Fruit fly (Drosophila melanogaster) whole organism, embryonic: ENCODE data around the gene lectin-37Da.

Experiments
- Aef1 ChIP-seq: fragments of 200-800 bp; sonication (Bioruptor generic); IDR thresholded peaks from 3 replicates; pipeline ENCODE4 v1.3.6; 2022; ENCODE audit warnings: missing biosample characterization, missing genetic modification characterization
- CG31441 ChIP-seq: fragments of 200-800 bp; sonication (Bioruptor generic); IDR thresholded peaks from 2 replicates; pipeline ENCODE4 v1.3.6; 2022; ENCODE audit warnings: missing biosample characterization, missing genetic modification characterization
- CG6765 ChIP-seq: fragments of 200-800 bp; sonication (Bioruptor generic); optimal IDR thresholded peaks from 3 replicates; lab custom pipeline; 2017; ENCODE audit warnings: missing biosample characterization, mild to moderate bottlenecking, missing genetic modification characterization
- CG7271 ChIP-seq: fragments of 200-800 bp; sonication (Bioruptor generic); optimal IDR thresholded peaks from 2 replicates; lab custom pipeline; 2018; ENCODE audit warnings: missing biosample characterization, mild to moderate bottlenecking, missing genetic modification characterization, moderate library complexity
- CG7372 ChIP-seq: fragments of 200-800 bp; sonication (Bioruptor generic); IDR thresholded peaks from 2 replicates; pipeline ENCODE4 v1.3.6; 2022; ENCODE audit warnings: missing biosample characterization, missing genetic modification characterization
- CG9437 ChIP-seq: fragments of 200-800 bp; sonication (Bioruptor generic); optimal IDR thresholded peaks from 2 replicates; lab custom pipeline; 2018; ENCODE audit warnings: missing biosample characterization, mild to moderate bottlenecking, missing genetic modification characterization
- Hr3 ChIP-seq: fragments of 200-800 bp; sonication (Bioruptor generic); optimal IDR thresholded peaks from 3 replicates; lab custom pipeline; 2016; ENCODE audit warnings: missing biosample characterization, missing genetic modification characterization
- Nf-YB ChIP-seq: fragments of 200-800 bp; sonication (Bioruptor generic); optimal IDR thresholded peaks from 3 replicates; lab custom pipeline; 2019; ENCODE audit warnings: missing biosample characterization, mild to moderate bottlenecking, missing genetic modification characterization, moderate library complexity
- bigmax ChIP-seq: fragments of 200-800 bp; sonication (Bioruptor generic); optimal IDR thresholded peaks from 2 replicates; lab custom pipeline; 2018; ENCODE audit warnings: missing biosample characterization, mild to moderate bottlenecking, missing genetic modification characterization
- cad ChIP-seq: fragments of >200 bp; optimal IDR thresholded peaks from 2 replicates; lab custom pipeline; 2017; ENCODE audit warnings: missing biosample characterization, missing genetic modification characterization
- da ChIP-seq: fragments of 200-800 bp; sonication (Bioruptor generic); optimal IDR thresholded peaks from 2 replicates; lab custom pipeline; 2016; ENCODE audit warnings: missing biosample characterization, missing genetic modification characterization
- dysf ChIP-seq: fragments of 200-800 bp; sonication (Bioruptor generic); IDR thresholded peaks from 3 replicates; pipeline ENCODE4 v1.3.6; 2022; ENCODE audit warnings: missing biosample characterization, missing genetic modification characterization
- prd ChIP-seq, 3 experiments: fragments of >200 bp in 2 of 3; fragments of 200-800 bp in 1 of 3; sonication (Bioruptor generic) in 1 of 3; optimal IDR thresholded peaks in 2 of 3; IDR thresholded peaks in 1 of 3; 2 replicates in 2 of 3; 3 replicates in 1 of 3; pipeline versions ENCODE4 v1.3.6 to Lab custom; 2017 to 2022; ENCODE audit warnings: missing biosample characterization in 1 of 3, missing genetic modification characterization in 1 of 3
- tup ChIP-seq: fragments of 200-800 bp; sonication (Bioruptor generic); optimal IDR thresholded peaks from 2 replicates; lab custom pipeline; 2016; ENCODE audit warnings: missing biosample characterization, mild to moderate bottlenecking, missing genetic modification characterization, moderate library complexity

dm6 chr2L:19422642-19423041 lies 4.5 kb downstream of the lectin-37Da start:
- TF ChIP-seq CG7372 (GFP tag; lab: Robert Waterston, UW) (no peak), tup (GFP tag; lab: Kevin White, UChicago) (no peak), dysf (GFP tag; lab: Robert Waterston, UW) (no peak), CG6765 (GFP tag; lab: Kevin White, UChicago) (no peak), CG9437 (GFP tag; lab: Kevin White, UChicago) (no peak), CG31441 (GFP tag; lab: Robert Waterston, UW) (no peak), CG7271 (tag; lab: Kevin White, UChicago) (no peak), da (no peak), Aef1 (GFP tag; lab: Robert Waterston, UW) (no peak), Nf-YB (no peak), Hr3 (no peak), bigmax (no peak), cad (GFP tag; lab: Kevin White, UChicago) (no peak), prd (optimal IDR thresholded peaks at IDR 0.05; lab: Kevin White, UChicago) (no peak), prd (GFP tag; IDR thresholded peaks at IDR 0.05; lab: Robert Waterston, UW) (no peak)
